Worm (Caenorhabditis elegans): ENCODE measurements around the gene ZK418.10.

Gene ZK418.10

ce11 chrIII:7090545-7090944 lies at the start of gene ZK418.10:
TSS of gene ZK418.10 (minus strand) at chrIII:7090692.
- no peak for TF ChIP-seq ztf-22 (GFP tag; optimal IDR thresholded peaks at IDR 0.05)
- no peak for TF ChIP-seq him-1 (tag; optimal IDR thresholded peaks at IDR 0.05)
- no peak for TF ChIP-seq sea-2 (GFP tag; IDR thresholded peaks at IDR 0.05)
- TF ChIP-seq ZK185.1 (tag; optimal IDR thresholded peaks at IDR 0.05; ENCODE audit: poor library complexity, severe bottlenecking): no peak
- TF ChIP-seq Y95B8A.8 (GFP tag; IDR thresholded peaks at IDR 0.05): no peak
- TF ChIP-seq lin-54 (GFP tag; optimal IDR thresholded peaks at IDR 0.05): no peak
- TF ChIP-seq C06A6.2 (GFP tag; conservative IDR thresholded peaks at IDR 0.05): no peak
- TF ChIP-seq tlf-1 (GFP tag; optimal IDR thresholded peaks at IDR 0.05): no peak
- no peak for TF ChIP-seq ztf-3 (GFP tag; optimal IDR thresholded peaks at IDR 0.05)
- TF ChIP-seq hmg-20 (GFP tag; IDR thresholded peaks at IDR 0.05): no peak
- no peak for TF ChIP-seq nhr-90 (tag; optimal IDR thresholded peaks at IDR 0.05)
- TF ChIP-seq F55B11.4 (tag; optimal IDR thresholded peaks at IDR 0.05; ENCODE audit: borderline replicate concordance, insufficient read depth): no peak

- TF ChIP-seq lag-1 (GFP tag; IDR thresholded peaks at IDR 0.05) (no peak), tlf-1 (GFP tag; optimal IDR thresholded peaks at IDR 0.05) (no peak), ceh-27 (GFP tag; optimal IDR thresholded peaks at IDR 0.05) (no peak), ceh-58 (GFP tag; IDR thresholded peaks at IDR 0.05) (no peak), ztf-6 (GFP tag; IDR thresholded peaks at IDR 0.05) (no peak), attf-6 (GFP tag; IDR thresholded peaks at IDR 0.05) (no peak), ceh-100 (GFP tag; IDR thresholded peaks at IDR 0.05) (no peak), Y53G8AR.9 (GFP tag; conservative IDR thresholded peaks at IDR 0.05) (no peak), ztf-3 (GFP tag; optimal IDR thresholded peaks at IDR 0.05) (no peak), ztf-18 (tag; optimal IDR thresholded peaks at IDR 0.05) (no peak), pha-4 (tag; optimal IDR thresholded peaks at IDR 0.05) (no peak), dox-1 (GFP tag; IDR thresholded peaks at IDR 0.05) (no peak), tbp1 (GFP tag; optimal IDR thresholded peaks at IDR 0.05) (no peak), F39B2.1 (GFP tag; IDR thresholded peaks at IDR 0.05) (no peak)
Measured at ce11 chrIII:7138178-7138577, 47.7 kb upstream of the ZK418.10 start, which contains the start of gene B0280.11. TSS of gene B0280.11 (minus strand) at chrIII:7138278.

- TF ChIP-seq B0035.1 (tag; optimal IDR thresholded peaks at IDR 0.05) (no peak), nhr-80 (tag; optimal IDR thresholded peaks at IDR 0.05) (no peak), F33H1.4 (GFP tag; IDR thresholded peaks at IDR 0.05) (no peak), rec-8 (tag; optimal IDR thresholded peaks at IDR 0.05) (no peak), madf-8 (GFP tag; conservative IDR thresholded peaks at IDR 0.05) (no peak), D2030.7 (GFP tag; IDR thresholded peaks at IDR 0.05) (no peak), mxl-1 (tag; optimal IDR thresholded peaks at IDR 0.05) (no peak), ztf-25 (GFP tag; IDR thresholded peaks at IDR 0.05) (no peak), cebp-2 (GFP tag; IDR thresholded peaks at IDR 0.05) (no peak), lag-1 (GFP tag; IDR thresholded peaks at IDR 0.05) (no peak), dox-1 (GFP tag; IDR thresholded peaks at IDR 0.05) (no peak), ceh-27 (GFP tag; optimal IDR thresholded peaks at IDR 0.05) (no peak), snpc-4 (GFP tag; optimal IDR thresholded peaks at IDR 0.05) (no peak), snpc-4 (tag; optimal IDR thresholded peaks at IDR 0.05) (no peak), unc-130 (GFP tag; optimal IDR thresholded peaks at IDR 0.05) (no peak), hsf-1 (GFP tag; IDR thresholded peaks at IDR 0.05) (no peak), ceh-91 (GFP tag; IDR thresholded peaks at IDR 0.05) (no peak), T26A5.8 (tag; optimal IDR thresholded peaks at IDR 0.05) (no peak), unc-62 (GFP tag; optimal IDR thresholded peaks at IDR 0.05) (no peak)
Measured at ce11 chrIII:7136015-7136414, 45.5 kb upstream of the ZK418.10 start, which contains the start of gene B0280.17. TSS of gene B0280.17 (minus strand) at chrIII:7136115.
